Fruit fly (Drosophila melanogaster): ENCODE results near the gene Kebab.

The Kebab gene

dm6 chr2L:2042072-2042471, 3.2 kb upstream of the Kebab start:
- no peak for TF ChIP-seq Elba2 (GFP tag; optimal IDR thresholded peaks at IDR 0.05)
- no peak for TF ChIP-seq CG14860 (GFP tag; IDR thresholded peaks at IDR 0.05; ENCODE audit: partially characterized antibody)
- TF ChIP-seq row (GFP tag; IDR thresholded peaks at IDR 0.05) = no peak
- TF ChIP-seq ro (GFP tag; IDR thresholded peaks at IDR 0.05) = no peak
- no peak for TF ChIP-seq CG11247 (GFP tag; IDR thresholded peaks at IDR 0.05)
- TF ChIP-seq Mes4 (GFP tag; optimal IDR thresholded peaks at IDR 0.05) = no peak
- peak; percentile 45 for TF ChIP-seq Ets65A (GFP tag)
- TF ChIP-seq CG5180 (GFP tag; optimal IDR thresholded peaks at IDR 0.05) = no peak

dm6 chr2L:2044826-2045225, 468 bp upstream of the Kebab start:
- TF ChIP-seq Xrp1 (GFP tag; IDR thresholded peaks at IDR 0.05) (no peak), CG18476 (GFP tag; optimal IDR thresholded peaks at IDR 0.05) (no peak), chif (GFP tag; optimal IDR thresholded peaks at IDR 0.05) (no peak), Opbp (GFP tag; IDR thresholded peaks at IDR 0.05; ENCODE audit: partially characterized antibody) (no peak), hb (GFP tag; IDR thresholded peaks at IDR 0.05; ENCODE audit: partially characterized antibody) (peak; percentile 56; the same call in 1 of the 3 replicates), MBD-R2 (GFP tag; IDR thresholded peaks at IDR 0.05) (no peak), CG13287 (GFP tag; IDR thresholded peaks at IDR 0.05; ENCODE audit: partially characterized antibody) (no peak), Dip2 (GFP tag; IDR thresholded peaks at IDR 0.05) (no peak), sens (GFP tag) (peak; percentile 24), row (GFP tag; IDR thresholded peaks at IDR 0.05) (no peak), Ets65A (GFP tag) (peak; percentile 68), Nf-YB (GFP tag; optimal IDR thresholded peaks at IDR 0.05) (no peak), CG11093 (GFP tag; IDR thresholded peaks at IDR 0.05) (no peak)

- TF ChIP-seq CG11560 (tag; IDR thresholded peaks at IDR 0.05) (no peak), CkIIα-i1 (GFP tag; IDR thresholded peaks at IDR 0.05) (no peak), Eip74EF (GFP tag; optimal IDR thresholded peaks at IDR 0.05) (no peak)
Measured at dm6 chr2L:2054289-2054688, 9.0 kb downstream of the Kebab start, which contains the start of gene Or22c. Gene Or22c, plus strand, starts transcription at chr2L:2054589.

- no peak for TF ChIP-seq NC2α (GFP tag; optimal IDR thresholded peaks at IDR 0.05)
- TF ChIP-seq slbo (GFP tag; IDR thresholded peaks at IDR 0.05) = 0 out of 2 replicates have a peak, but pooled peaks have one; percentile 11
- TF ChIP-seq prd (optimal IDR thresholded peaks at IDR 0.05) = no peak
- peak; percentile 28; the same call in 1 of the 3 replicates for TF ChIP-seq prd (GFP tag; IDR thresholded peaks at IDR 0.05)
- no peak for TF ChIP-seq Antp (GFP tag; optimal IDR thresholded peaks at IDR 0.05)
Measured at dm6 chr2L:2072970-2073369, 27.7 kb downstream of the Kebab start.

- TF ChIP-seq bbx (GFP tag; IDR thresholded peaks at IDR 0.05; ENCODE audit: partially characterized antibody) = no peak
- TF ChIP-seq Dip3 (GFP tag; optimal IDR thresholded peaks at IDR 0.05) = no peak
- no peak for TF ChIP-seq fd96Cb (tag; optimal IDR thresholded peaks at IDR 0.05)
- no peak for TF ChIP-seq CG10462 (GFP tag; optimal IDR thresholded peaks at IDR 0.05)
- TF ChIP-seq CG34422 (GFP tag; IDR thresholded peaks at IDR 0.05) = no peak
- TF ChIP-seq CG4730 (GFP tag; IDR thresholded peaks at IDR 0.05) = no peak
- no peak for TF ChIP-seq H15 (GFP tag; IDR thresholded peaks at IDR 0.05)
- TF ChIP-seq HLHmδ (GFP tag; optimal IDR thresholded peaks at IDR 0.05) = no peak
- TF ChIP-seq seq (GFP tag; IDR thresholded peaks at IDR 0.05) = no peak
Measured at dm6 chr2L:2079619-2080018, 34.3 kb downstream of the Kebab start, which contains the start of gene CG12674. Gene CG12674, plus strand, starts transcription at chr2L:2079919.

Measured in whole organism, embryonic.